Fruit fly (Drosophila melanogaster) whole organism, embryonic: Measurements from ENCODE around the gene CG43131.
A peak's percentile ranks its signal among the peaks of the same experiment; 100 is the strongest.

Experiments
- Antp ChIP-seq: fragments of 200-800 bp; sonication (Bioruptor generic); optimal IDR thresholded peaks from 3 replicates; lab custom pipeline; 2016; ENCODE audit warnings: missing biosample characterization, missing genetic modification characterization
- Atf3 ChIP-seq: fragments of 200-800 bp; sonication (Bioruptor generic); optimal IDR thresholded peaks from 3 replicates; lab custom pipeline; 2016; ENCODE audit warnings: missing biosample characterization, missing genetic modification characterization
- CG10462 ChIP-seq: fragments of 200-800 bp; sonication (Bioruptor generic); optimal IDR thresholded peaks from 2 replicates; lab custom pipeline; 2016; ENCODE audit warnings: missing biosample characterization, missing genetic modification characterization
- CG10543 ChIP-seq: fragments of 200-800 bp; sonication (Bioruptor generic); optimal IDR thresholded peaks from 3 replicates; lab custom pipeline; 2017; ENCODE audit warnings: missing biosample characterization, mild to moderate bottlenecking, missing genetic modification characterization, moderate library complexity
- CG12744 ChIP-seq: fragments of 200-800 bp; sonication (Bioruptor generic); optimal IDR thresholded peaks from 2 replicates; lab custom pipeline; 2016; ENCODE audit warnings: missing biosample characterization, missing genetic modification characterization
- CG13424 ChIP-seq: fragments of 200-800 bp; sonication (Bioruptor generic); optimal IDR thresholded peaks from 2 replicates; lab custom pipeline; 2019; ENCODE audit warnings: missing biosample characterization, mild to moderate bottlenecking, missing genetic modification characterization, moderate library complexity
- CG1529 ChIP-seq: fragments of 200-800 bp; sonication (Bioruptor generic); optimal IDR thresholded peaks from 3 replicates; lab custom pipeline; 2018; ENCODE audit warnings: missing biosample characterization, missing genetic modification characterization
- CG1647 ChIP-seq: fragments of 200-800 bp; sonication (Bioruptor generic); optimal IDR thresholded peaks from 3 replicates; lab custom pipeline; 2016; ENCODE audit warnings: missing biosample characterization, missing genetic modification characterization
- CG16779 ChIP-seq: fragments of 200-800 bp; sonication (Bioruptor generic); IDR thresholded peaks from 2 replicates; pipeline ENCODE4 v1.3.6; 2022; ENCODE audit warnings: missing biosample characterization, missing genetic modification characterization
- CG17328 ChIP-seq: fragments of 200-800 bp; sonication (Bioruptor generic); IDR thresholded peaks from 2 replicates; pipeline ENCODE4 v1.3.6; 2022; ENCODE audit warnings: missing biosample characterization, missing genetic modification characterization
- CG17829 ChIP-seq: fragments of 200-800 bp; optimal IDR thresholded peaks from 2 replicates; lab custom pipeline; 2019; ENCODE audit warnings: missing biosample characterization, mild to moderate bottlenecking, missing genetic modification characterization, moderate library complexity
- CG18262 ChIP-seq: fragments of 200-800 bp; optimal IDR thresholded peaks from 3 replicates; lab custom pipeline; 2019; ENCODE audit warnings: missing biosample characterization, mild to moderate bottlenecking, missing genetic modification characterization, moderate library complexity
- CG2712 ChIP-seq: fragments of 200-800 bp; optimal IDR thresholded peaks from 3 replicates; lab custom pipeline; 2019; ENCODE audit warnings: missing biosample characterization, mild to moderate bottlenecking, missing genetic modification characterization, moderate library complexity
- CG31388 ChIP-seq: fragments of 200-800 bp; sonication (Bioruptor generic); optimal IDR thresholded peaks from 2 replicates; lab custom pipeline; 2016; ENCODE audit warnings: missing biosample characterization, missing genetic modification characterization
- CG31441 ChIP-seq: fragments of 200-800 bp; sonication (Bioruptor generic); IDR thresholded peaks from 2 replicates; pipeline ENCODE4 v1.3.6; 2022; ENCODE audit warnings: missing biosample characterization, missing genetic modification characterization
- CG32772 ChIP-seq: fragments of 200-800 bp; sonication (Bioruptor generic); IDR thresholded peaks from 2 replicates; pipeline ENCODE4 v1.3.6; 2022; ENCODE audit warnings: missing biosample characterization, missing genetic modification characterization
- CG4424 ChIP-seq: fragments of 200-800 bp; sonication (Bioruptor generic); optimal IDR thresholded peaks from 3 replicates; lab custom pipeline; 2016; ENCODE audit warnings: missing biosample characterization, missing genetic modification characterization
- CG4617 ChIP-seq: fragments of 200-800 bp; sonication (Bioruptor generic); optimal IDR thresholded peaks from 3 replicates; lab custom pipeline; 2016; ENCODE audit warnings: missing biosample characterization, missing genetic modification characterization, borderline replicate concordance
- CG4730 ChIP-seq: fragments of 200-800 bp; sonication (Bioruptor generic); IDR thresholded peaks from 2 replicates; pipeline ENCODE4 v1.3.6; 2022; ENCODE audit warnings: missing biosample characterization, missing genetic modification characterization
- CG7357 ChIP-seq: fragments of 200-800 bp; sonication (Bioruptor generic); IDR thresholded peaks from 3 replicates; pipeline ENCODE4 v1.3.6; 2022; ENCODE audit warnings: missing biosample characterization, missing genetic modification characterization
- CG7556 ChIP-seq: fragments of 200-800 bp; sonication (Bioruptor generic); optimal IDR thresholded peaks from 2 replicates; lab custom pipeline; 2017; ENCODE audit warnings: missing biosample characterization, mild to moderate bottlenecking, missing genetic modification characterization
- CG7786 ChIP-seq: fragments of 200-800 bp; sonication (Bioruptor generic); optimal IDR thresholded peaks from 2 replicates; lab custom pipeline; 2016; ENCODE audit warnings: missing biosample characterization, missing genetic modification characterization
- CG7987 ChIP-seq: fragments of 200-800 bp; sonication (Bioruptor generic); optimal IDR thresholded peaks from 2 replicates; lab custom pipeline; 2018; ENCODE audit warnings: missing biosample characterization, mild to moderate bottlenecking, missing genetic modification characterization, moderate library complexity
- Fer1 ChIP-seq: fragments of 200-800 bp; sonication (Bioruptor generic); optimal IDR thresholded peaks from 2 replicates; lab custom pipeline; 2017; ENCODE audit warnings: missing biosample characterization, mild to moderate bottlenecking, missing genetic modification characterization
- H2.0 ChIP-seq: fragments of 200-800 bp; sonication (Bioruptor generic); IDR thresholded peaks from 2 replicates; pipeline ENCODE4 v1.3.6; 2022; ENCODE audit warnings: missing biosample characterization, missing genetic modification characterization
- HLH3B ChIP-seq: fragments of 200-800 bp; sonication (Bioruptor generic); IDR thresholded peaks from 2 replicates; pipeline ENCODE4 v1.3.6; 2022; ENCODE audit warnings: missing biosample characterization, missing genetic modification characterization
- Lim3 ChIP-seq: fragments of 200-800 bp; sonication (Bioruptor generic); IDR thresholded peaks from 2 replicates; pipeline ENCODE4 v1.3.6; 2022; ENCODE audit warnings: missing biosample characterization, missing genetic modification characterization
- Ptx1 ChIP-seq: fragments of 200-800 bp; sonication (Bioruptor generic); IDR thresholded peaks from 2 replicates; pipeline ENCODE4 v1.3.6; 2022; ENCODE audit warnings: missing biosample characterization, missing genetic modification characterization
- Sin3A ChIP-seq: fragments of >200 bp; optimal IDR thresholded peaks from 2 replicates; lab custom pipeline; 2018
- Spps ChIP-seq: fragments of 200-800 bp; sonication (Bioruptor generic); optimal IDR thresholded peaks from 2 replicates; lab custom pipeline; 2018; ENCODE audit warnings: missing biosample characterization, mild to moderate bottlenecking, missing genetic modification characterization
- Taf1 ChIP-seq: fragments of 200-800 bp; sonication (Bioruptor generic); IDR thresholded peaks from 2 replicates; pipeline ENCODE4 v1.3.6; 2022; ENCODE audit warnings: missing biosample characterization, missing genetic modification characterization
- Xrp1 ChIP-seq: fragments of 200-800 bp; sonication (Bioruptor generic); IDR thresholded peaks from 2 replicates; pipeline ENCODE4 v1.3.6; 2022; ENCODE audit warnings: missing biosample characterization, missing genetic modification characterization
- bcd ChIP-seq: fragments of 200-800 bp; sonication (Bioruptor generic); optimal IDR thresholded peaks from 2 replicates; lab custom pipeline; 2017; ENCODE audit warnings: missing biosample characterization, mild to moderate bottlenecking, missing genetic modification characterization
- btn ChIP-seq: fragments of 200-800 bp; sonication (Bioruptor generic); optimal IDR thresholded peaks from 2 replicates; lab custom pipeline; 2016; ENCODE audit warnings: missing biosample characterization, missing genetic modification characterization
- cato ChIP-seq: fragments of 200-800 bp; sonication (Bioruptor generic); optimal IDR thresholded peaks from 2 replicates; lab custom pipeline; 2016; ENCODE audit warnings: missing biosample characterization, missing genetic modification characterization, borderline replicate concordance
- chinmo ChIP-seq: fragments of 200-800 bp; sonication (Bioruptor generic); IDR thresholded peaks from 4 replicates; pipeline ENCODE4 v1.3.6; 2022; ENCODE audit warnings: missing biosample characterization, missing genetic modification characterization; ENCODE audit not compliant: partially characterized antibody
- dan ChIP-seq: fragments of 200-800 bp; sonication (Bioruptor generic); IDR thresholded peaks from 2 replicates; pipeline ENCODE4 v1.3.6; 2022; ENCODE audit warnings: missing biosample characterization, missing genetic modification characterization
- dm ChIP-seq: fragments of 200-800 bp; sonication (Bioruptor generic); optimal IDR thresholded peaks from 3 replicates; lab custom pipeline; 2016; ENCODE audit warnings: missing biosample characterization, missing genetic modification characterization
- ewg ChIP-seq: fragments of 200-800 bp; sonication (Bioruptor generic); optimal IDR thresholded peaks from 3 replicates; lab custom pipeline; 2017; ENCODE audit warnings: mild to moderate bottlenecking, missing biosample characterization, missing genetic modification reagents, missing genetic modification characterization
- gsb ChIP-seq: fragments of 200-800 bp; sonication (Bioruptor generic); IDR thresholded peaks from 2 replicates; pipeline ENCODE4 v1.3.6; 2022; ENCODE audit warnings: missing biosample characterization, missing genetic modification characterization
- gsb-n ChIP-seq: fragments of 200-800 bp; sonication (Bioruptor generic); optimal IDR thresholded peaks from 3 replicates; lab custom pipeline; 2018; ENCODE audit warnings: missing biosample characterization, mild to moderate bottlenecking, missing genetic modification characterization
- insv ChIP-seq, 2 experiments: fragments of 200-800 bp; sonication (Bioruptor generic); optimal IDR thresholded peaks; 3 replicates each; lab custom pipeline; 2016 to 2018; ENCODE audit warnings: missing biosample characterization in 2 of 2, missing genetic modification characterization in 2 of 2
- jumu ChIP-seq: fragments of 200-800 bp; sonication (Bioruptor generic); optimal IDR thresholded peaks from 3 replicates; lab custom pipeline; 2016; ENCODE audit warnings: missing biosample characterization, missing genetic modification characterization
- nerfin-2 ChIP-seq: fragments of 200-800 bp; sonication (Bioruptor generic); IDR thresholded peaks from 2 replicates; pipeline ENCODE4 v1.3.6; 2022; ENCODE audit warnings: missing biosample characterization, missing genetic modification characterization; ENCODE audit not compliant: partially characterized antibody
- otp ChIP-seq: fragments of 200-800 bp; sonication (Bioruptor generic); IDR thresholded peaks from 3 replicates; pipeline ENCODE4, ENCODE4 v1.3.6; 2022; ENCODE audit warnings: missing biosample characterization, missing genetic modification characterization
- repo ChIP-seq: fragments of 200-800 bp; sonication (Bioruptor generic); optimal IDR thresholded peaks from 2 replicates; lab custom pipeline; 2016; ENCODE audit warnings: missing biosample characterization, missing genetic modification characterization
- sd ChIP-seq: fragments of 200-800 bp; sonication (Bioruptor generic); optimal IDR thresholded peaks from 3 replicates; lab custom pipeline; 2018; ENCODE audit warnings: missing biosample characterization, mild to moderate bottlenecking, missing genetic modification characterization, moderate library complexity
- slou ChIP-seq: fragments of 200-800 bp; sonication (Bioruptor generic); optimal IDR thresholded peaks from 3 replicates; lab custom pipeline; 2016; ENCODE audit warnings: missing biosample characterization, missing genetic modification characterization
- tgo ChIP-seq: fragments of 200-800 bp; sonication (Bioruptor generic); IDR thresholded peaks from 3 replicates; pipeline ENCODE4 v1.3.6; 2022; ENCODE audit warnings: missing biosample characterization, missing genetic modification characterization
- zfh2 ChIP-seq: fragments of 200-800 bp; sonication (Bioruptor generic); optimal IDR thresholded peaks from 2 replicates; lab custom pipeline; 2016; ENCODE audit warnings: missing biosample characterization, missing genetic modification characterization

The CG43131 gene

dm6 chr3R:5075934-5076834 is 32.8 kb downstream of the CG43131 start (continued):
- TF ChIP-seq CG32772 (GFP tag; lab: Robert Waterston, UW): no peak; the same call in 1 of the 2 replicates
- TF ChIP-seq CG1529: no peak
- TF ChIP-seq Taf1 (GFP tag; lab: Robert Waterston, UW): no peak
- TF ChIP-seq CG31441 (GFP tag; lab: Robert Waterston, UW): peak; percentile 44; the same call in 1 of the 2 replicates
- peak; percentile 13 for TF ChIP-seq repo
- TF ChIP-seq CG16779 (GFP tag; lab: Robert Waterston, UW): no peak
- TF ChIP-seq CG7357 (GFP tag; lab: Robert Waterston, UW): peak; percentile 51; the same call in 1 of the 3 replicates
- TF ChIP-seq Atf3 (GFP tag; lab: Kevin White, UChicago): no peak
- TF ChIP-seq H2.0 (GFP tag; lab: Robert Waterston, UW): no peak
- no peak for TF ChIP-seq CG10462 (GFP tag; lab: Kevin White, UChicago)
- TF ChIP-seq CG13424 (tag; lab: Kevin White, UChicago): peak; percentile 41
- no peak for TF ChIP-seq CG7786
- peak; percentile 40 for TF ChIP-seq bcd (GFP tag; lab: Kevin White, UChicago)
- TF ChIP-seq CG31388 (GFP tag; lab: Kevin White, UChicago): no peak
- TF ChIP-seq zfh2 (GFP tag; lab: Kevin White, UChicago): no peak
- no peak for TF ChIP-seq nerfin-2 (GFP tag; lab: Robert Waterston, UW)
- peak; percentile 39 for TF ChIP-seq Spps
- peak; percentile 71 for TF ChIP-seq Antp (GFP tag; lab: Kevin White, UChicago)
- peak; percentile 31 for TF ChIP-seq CG1647
- TF ChIP-seq Fer1 (GFP tag; lab: Kevin White, UChicago): peak; percentile 22
- TF ChIP-seq Lim3 (GFP tag; lab: Robert Waterston, UW): no peak
- no peak; the same call in 1 of the 3 replicates for TF ChIP-seq tgo (GFP tag; lab: Robert Waterston, UW)
- TF ChIP-seq chinmo (GFP tag; lab: Robert Waterston, UW): no peak
- no peak for TF ChIP-seq CG4730 (GFP tag; lab: Robert Waterston, UW)
- peak; percentile 63 for TF ChIP-seq Xrp1 (GFP tag; lab: Robert Waterston, UW)
- peak; percentile 19 for TF ChIP-seq CG7987 (GFP tag; lab: Kevin White, UChicago)
- TF ChIP-seq jumu (GFP tag; lab: Kevin White, UChicago): peak; percentile 63
- TF ChIP-seq HLH3B: peak; percentile 8; the same call in 1 of the 2 replicates
- no peak; the same call in 2 of the 3 replicates for TF ChIP-seq otp
- TF ChIP-seq gsb: no peak
- TF ChIP-seq CG10543 (GFP tag; lab: Kevin White, UChicago): no peak
- no peak for TF ChIP-seq btn
- TF ChIP-seq gsb-n (tag; lab: Kevin White, UChicago): peak; percentile 71
- peak; percentile 19 for TF ChIP-seq sd (tag; lab: Kevin White, UChicago)
- peak; percentile 3 for TF ChIP-seq slou (GFP tag; lab: Kevin White, UChicago)
- peak; percentile 60; the same call in 1 of the 2 replicates for TF ChIP-seq Ptx1 (GFP tag; lab: Robert Waterston, UW)
- peak; percentile 74 for TF ChIP-seq CG2712
- TF ChIP-seq Sin3A: no peak
- peak; percentile 72 for TF ChIP-seq CG18262
- no peak for TF ChIP-seq dan (GFP tag; lab: Robert Waterston, UW)
- TF ChIP-seq CG4424: no peak
- TF ChIP-seq CG7556 (GFP tag; lab: Kevin White, UChicago): peak; percentile 65
- no peak for TF ChIP-seq ewg (GFP tag; lab: Kevin White, UChicago)
- no peak for TF ChIP-seq dm (GFP tag; lab: Kevin White, UChicago)
- TF ChIP-seq insv (GFP tag; optimal IDR thresholded peaks at IDR 0.05; lab: Kevin White, UChicago): no peak
- TF ChIP-seq CG17829 (tag; lab: Kevin White, UChicago): peak; percentile 64
- no peak for TF ChIP-seq cato (GFP tag; lab: Kevin White, UChicago)
- TF ChIP-seq CG12744: peak; percentile 2
- no peak for TF ChIP-seq CG17328
- TF ChIP-seq CG4617: no peak
